Worm (Caenorhabditis elegans): ENCODE data around the gene ZK430.5.

DNA sequence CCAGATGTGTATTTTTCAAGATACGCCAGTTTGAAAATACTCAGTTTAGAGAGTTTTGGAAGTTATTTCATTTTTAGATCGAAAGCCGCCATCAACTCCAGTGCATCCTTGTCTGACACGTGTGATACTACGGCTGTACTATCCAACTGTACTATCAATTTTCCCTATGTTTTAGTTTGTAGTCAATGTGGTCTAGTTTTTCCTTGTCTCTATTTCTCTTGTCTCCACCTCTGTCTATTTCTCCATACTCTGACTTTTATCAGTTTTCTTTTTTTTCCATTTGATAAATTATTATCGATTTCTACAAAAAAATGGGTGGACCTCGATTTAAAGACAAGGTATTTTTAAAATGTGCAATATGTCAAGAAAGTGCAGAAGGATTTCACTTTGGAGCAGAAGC is 33.1 kb downstream of the ZK430.5 start, which contains the start of gene nhr-16:
- TF ChIP-seq snpc-4 (tag; optimal IDR thresholded peaks at IDR 0.05) = no peak
- TF ChIP-seq lsy-2 (tag; optimal IDR thresholded peaks at IDR 0.05) = no peak
- no peak for TF ChIP-seq peb-1 (tag; optimal IDR thresholded peaks at IDR 0.05)
- no peak for TF ChIP-seq nhr-25 (tag; optimal IDR thresholded peaks at IDR 0.05)
- TF ChIP-seq unc-62 (GFP tag; optimal IDR thresholded peaks at IDR 0.05) = no peak
- no peak for TF ChIP-seq ztf-4 (tag; optimal IDR thresholded peaks at IDR 0.05)
- TF ChIP-seq ama-1 (optimal IDR thresholded peaks at IDR 0.05) = no peak
- TF ChIP-seq crh-2 (tag; optimal IDR thresholded peaks at IDR 0.05) = no peak
